5 fruit fly cellular contexts compared by ENCODE assay signal in the genomic region with DNA sequence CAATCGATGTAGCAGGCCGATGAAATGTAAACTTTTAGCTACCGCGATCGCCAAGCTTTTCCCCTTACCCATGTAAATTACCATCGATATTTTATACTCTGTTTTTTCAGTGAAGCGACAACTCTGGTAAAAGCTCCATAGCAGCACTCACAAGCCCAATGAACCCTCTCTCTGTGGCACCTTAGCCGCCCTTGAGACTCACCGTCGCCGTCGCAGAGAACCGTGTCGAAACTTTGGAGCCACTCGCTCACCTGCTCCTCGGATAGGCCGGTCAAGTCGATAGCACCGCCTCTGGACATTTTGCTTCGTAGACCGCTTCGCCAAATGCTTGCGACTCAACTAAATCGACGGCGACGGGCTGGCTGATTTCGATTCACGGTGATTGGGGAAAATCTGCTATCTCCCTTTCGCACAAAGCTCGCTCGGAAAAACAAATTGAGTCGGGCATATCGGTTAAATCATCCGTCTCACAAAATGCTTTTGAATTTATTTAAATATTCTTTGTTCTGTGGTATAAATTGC.
TF ChIP-seq lines count a peak whose summit lies in the region.

A gene (minus strand): TSS at position 343 of the 522 bp plus-strand sequence.

- TF ChIP-seq CTCF in whole organism, embryonic (GFP tag; optimal IDR thresholded peaks at IDR 0.05; lab: Kevin White, UChicago) = no peak

TF ChIP-seq in whole organism, adult, 20 proteins besides CTCF, POLR2A, EP300 and RAD21 (continues in another document):
- TF ChIP-seq CG14711 (tag; optimal IDR thresholded peaks at IDR 0.05; lab: Kevin White, UChicago) = peak; percentile 95
- TF ChIP-seq CG12768 (GFP tag; optimal IDR thresholded peaks at IDR 0.05; lab: Kevin White, UChicago) = peak; percentile 83
- TF ChIP-seq CG7045 (GFP tag; optimal IDR thresholded peaks at IDR 0.05; lab: Kevin White, UChicago) = peak; percentile 24
- peak; percentile 58 for TF ChIP-seq CG11617 (GFP tag; optimal IDR thresholded peaks at IDR 0.05; lab: Kevin White, UChicago)
- TF ChIP-seq Mnt (GFP tag; optimal IDR thresholded peaks at IDR 0.05; lab: Kevin White, UChicago) = peak; percentile 44
- TF ChIP-seq tj (GFP tag; optimal IDR thresholded peaks at IDR 0.05; lab: Kevin White, UChicago) = peak; percentile 52
- no peak for TF ChIP-seq kay (GFP tag; lab: Kevin White, UChicago; ENCODE audit: borderline replicate concordance)
- peak; percentile 69 for TF ChIP-seq bab1 (GFP tag; optimal IDR thresholded peaks at IDR 0.05; lab: Kevin White, UChicago)
- peak; percentile 31 for TF ChIP-seq Clk (GFP tag; optimal IDR thresholded peaks at IDR 0.05; lab: Kevin White, UChicago)
- peak; percentile 64 for TF ChIP-seq toe (GFP tag; optimal IDR thresholded peaks at IDR 0.05; lab: Kevin White, UChicago)
- no peak for TF ChIP-seq ovo (GFP tag; optimal IDR thresholded peaks at IDR 0.05; lab: Kevin White, UChicago)
- TF ChIP-seq pad (GFP tag; optimal IDR thresholded peaks at IDR 0.05; lab: Kevin White, UChicago) = peak; percentile 98
- TF ChIP-seq cnc (optimal IDR thresholded peaks at IDR 0.05; lab: Kevin White, UChicago) = peak in 1 of 2 experiments; percentile 75
- peak; percentile 67 for TF ChIP-seq Hr96 (GFP tag; optimal IDR thresholded peaks at IDR 0.05; lab: Kevin White, UChicago)
- TF ChIP-seq CG5204 (GFP tag; optimal IDR thresholded peaks at IDR 0.05; lab: Kevin White, UChicago) = no peak
- TF ChIP-seq Crg-1 (GFP tag; optimal IDR thresholded peaks at IDR 0.05; lab: Kevin White, UChicago) = no peak
- peak; percentile 78 for TF ChIP-seq cic (GFP tag; optimal IDR thresholded peaks at IDR 0.05; lab: Kevin White, UChicago)

TF ChIP-seq in whole organism, embryonic, 481 proteins besides CTCF, POLR2A, EP300 and RAD21 (continues in another document):
- TF ChIP-seq lbe (GFP tag; optimal IDR thresholded peaks at IDR 0.05; lab: Kevin White, UChicago) = no peak
- TF ChIP-seq zfh1 (GFP tag; IDR thresholded peaks at IDR 0.05; lab: Robert Waterston, UW) = no peak
- TF ChIP-seq CG9437 (GFP tag; optimal IDR thresholded peaks at IDR 0.05; lab: Kevin White, UChicago) = no peak
- no peak for TF ChIP-seq jumu (GFP tag; optimal IDR thresholded peaks at IDR 0.05; lab: Kevin White, UChicago)
- TF ChIP-seq CG17361 (GFP tag; IDR thresholded peaks at IDR 0.05; lab: Robert Waterston, UW) = no peak
- no peak for TF ChIP-seq ken (GFP tag; IDR thresholded peaks at IDR 0.05; lab: Robert Waterston, UW)
- TF ChIP-seq Hmr (GFP tag; optimal IDR thresholded peaks at IDR 0.05; lab: Kevin White, UChicago) = peak; percentile 46
- no peak for TF ChIP-seq dpn (GFP tag; optimal IDR thresholded peaks at IDR 0.05; lab: Kevin White, UChicago)
- TF ChIP-seq ems (GFP tag; optimal IDR thresholded peaks at IDR 0.05; lab: Kevin White, UChicago) = no peak
- TF ChIP-seq Xbp1 (GFP tag; optimal IDR thresholded peaks at IDR 0.05; lab: Kevin White, UChicago) = no peak
- no peak for TF ChIP-seq Doc2 (GFP tag; IDR thresholded peaks at IDR 0.05; lab: Robert Waterston, UW)
- 0 out of 3 replicates have a peak, but pooled peaks have one; percentile 27 for TF ChIP-seq otp (GFP tag; IDR thresholded peaks at IDR 0.05; lab: Robert Waterston, UW)
- TF ChIP-seq eyg (GFP tag; optimal IDR thresholded peaks at IDR 0.05; lab: Kevin White, UChicago) = no peak
- TF ChIP-seq eve (GFP tag; optimal IDR thresholded peaks at IDR 0.05; lab: Kevin White, UChicago) = no peak
- TF ChIP-seq pho (GFP tag; optimal IDR thresholded peaks at IDR 0.05; lab: Kevin White, UChicago) = peak; percentile 11
- TF ChIP-seq CG9609 (GFP tag; optimal IDR thresholded peaks at IDR 0.05; lab: Kevin White, UChicago) = no peak
- peak; percentile 7 for TF ChIP-seq BtbVII (GFP tag; optimal IDR thresholded peaks at IDR 0.05; lab: Kevin White, UChicago)
- TF ChIP-seq CG5245 (GFP tag; optimal IDR thresholded peaks at IDR 0.05; lab: Kevin White, UChicago) = no peak

TF ChIP-seq in whole organism, prepupa, 60 proteins besides CTCF, POLR2A, EP300 and RAD21 (continues in another document):
- TF ChIP-seq CG11762 (GFP tag; optimal IDR thresholded peaks at IDR 0.05; lab: Kevin White, UChicago; ENCODE audit: insufficient read depth) (no peak), Sox102F (GFP tag; optimal IDR thresholded peaks at IDR 0.05; lab: Kevin White, UChicago) (peak; percentile 48), CG15336 (GFP tag; IDR thresholded peaks at IDR 0.05; lab: Robert Waterston, UW) (no peak), Eip78C (GFP tag; lab: Kevin White, UChicago) (peak; percentile 63), Blimp-1 (GFP tag; optimal IDR thresholded peaks at IDR 0.05; lab: Kevin White, UChicago) (no peak), CG34406 (GFP tag; optimal IDR thresholded peaks at IDR 0.05; lab: Kevin White, UChicago) (peak; percentile 3), svp (GFP tag; lab: Kevin White, UChicago) (peak; percentile 95), acj6 (GFP tag; optimal IDR thresholded peaks at IDR 0.05; lab: Kevin White, UChicago) (no peak), OdsH (GFP tag; optimal IDR thresholded peaks at IDR 0.05; lab: Kevin White, UChicago) (no peak), CG6808 (GFP tag; optimal IDR thresholded peaks at IDR 0.05; lab: Kevin White, UChicago) (no peak), ss (GFP tag; optimal IDR thresholded peaks at IDR 0.05; lab: Kevin White, UChicago) (no peak), Hr39 (GFP tag; optimal IDR thresholded peaks at IDR 0.05; lab: Kevin White, UChicago) (no peak), CG7368 (GFP tag; optimal IDR thresholded peaks at IDR 0.05; lab: Kevin White, UChicago) (no peak), CG9139 (GFP tag; optimal IDR thresholded peaks at IDR 0.05; lab: Kevin White, UChicago) (no peak), Eip93F (GFP tag; optimal IDR thresholded peaks at IDR 0.05; lab: Kevin White, UChicago) (no peak), esn (GFP tag; optimal IDR thresholded peaks at IDR 0.05; lab: Kevin White, UChicago) (no peak), dsx (GFP tag; optimal IDR thresholded peaks at IDR 0.05; lab: Kevin White, UChicago; ENCODE audit: poor library complexity, severe bottlenecking) (no peak), CG3032 (tag; optimal IDR thresholded peaks at IDR 0.05; lab: Kevin White, UChicago) (no peak)

TF ChIP-seq in whole organism, pupa, 21 proteins besides CTCF, POLR2A, EP300 and RAD21:
- 0 out of 2 replicates have a peak, but pooled peaks have one; percentile 25 for TF ChIP-seq CG32121 (GFP tag; IDR thresholded peaks at IDR 0.05; lab: Robert Waterston, UW)
- TF ChIP-seq CG12605 (GFP tag; IDR thresholded peaks at IDR 0.05; lab: Robert Waterston, UW) = no peak
- peak; percentile 89 for TF ChIP-seq EcR (GFP tag; optimal IDR thresholded peaks at IDR 0.05; lab: Kevin White, UChicago)
- TF ChIP-seq CG4496 (GFP tag; IDR thresholded peaks at IDR 0.05; lab: Robert Waterston, UW) = peak; percentile 87
TF ChIP-seq in whole organism, pupa: peak in this region for 3.

TF ChIP-seq in whole organism, wandering third instar larva, 38 proteins besides CTCF, POLR2A, EP300 and RAD21:
- no peak for TF ChIP-seq CG32264 (GFP tag; optimal IDR thresholded peaks at IDR 0.05; lab: Kevin White, UChicago)
- no peak for TF ChIP-seq pan (optimal IDR thresholded peaks at IDR 0.05; lab: Kevin White, UChicago)
- no peak for TF ChIP-seq dmrt93B (GFP tag; optimal IDR thresholded peaks at IDR 0.05; lab: Kevin White, UChicago)
- no peak for TF ChIP-seq Abd-B (GFP tag; optimal IDR thresholded peaks at IDR 0.05; lab: Kevin White, UChicago)
- TF ChIP-seq Dif (GFP tag; optimal IDR thresholded peaks at IDR 0.05; lab: Kevin White, UChicago; ENCODE audit: partially characterized antibody) = peak; percentile 48
- TF ChIP-seq ey (GFP tag; optimal IDR thresholded peaks at IDR 0.05; lab: Kevin White, UChicago) = no peak
- no peak for TF ChIP-seq CrebA (GFP tag; optimal IDR thresholded peaks at IDR 0.05; lab: Kevin White, UChicago; ENCODE audit: borderline replicate concordance)
- no peak for TF ChIP-seq foxo (GFP tag; optimal IDR thresholded peaks at IDR 0.05; lab: Kevin White, UChicago)
- no peak for TF ChIP-seq Jra (GFP tag; optimal IDR thresholded peaks at IDR 0.05; lab: Kevin White, UChicago)
- peak; percentile 26 for TF ChIP-seq fru (GFP tag; optimal IDR thresholded peaks at IDR 0.05; lab: Kevin White, UChicago)
- TF ChIP-seq dl (GFP tag; optimal IDR thresholded peaks at IDR 0.05; lab: Kevin White, UChicago; ENCODE audit: insufficient read depth in 1 of 2, partially characterized antibody in 2 of 2) = no peak
- TF ChIP-seq OdsH (GFP tag; optimal IDR thresholded peaks at IDR 0.05; lab: Kevin White, UChicago) = peak; percentile 5
- no peak for TF ChIP-seq CG9705 (GFP tag; optimal IDR thresholded peaks at IDR 0.05; lab: Kevin White, UChicago)
- TF ChIP-seq Sp1 (GFP tag; optimal IDR thresholded peaks at IDR 0.05; lab: Kevin White, UChicago) = peak; percentile 47
- peak; percentile 10 for TF ChIP-seq br (GFP tag; optimal IDR thresholded peaks at IDR 0.05; lab: Kevin White, UChicago)
- TF ChIP-seq HLH106 (tag; optimal IDR thresholded peaks at IDR 0.05; lab: Kevin White, UChicago) = peak; percentile 38
- TF ChIP-seq rgr (GFP tag; optimal IDR thresholded peaks at IDR 0.05; lab: Kevin White, UChicago) = peak; percentile 16
- no peak for TF ChIP-seq tai (GFP tag; optimal IDR thresholded peaks at IDR 0.05; lab: Kevin White, UChicago)
- peak; percentile 51 for TF ChIP-seq h (GFP tag; optimal IDR thresholded peaks at IDR 0.05; lab: Kevin White, UChicago)
- no peak for TF ChIP-seq Vsx2 (GFP tag; optimal IDR thresholded peaks at IDR 0.05; lab: Kevin White, UChicago; ENCODE audit: partially characterized antibody)
- no peak for TF ChIP-seq Hnf4 (GFP tag; optimal IDR thresholded peaks at IDR 0.05; lab: Kevin White, UChicago)
- peak; percentile 43 for TF ChIP-seq woc (GFP tag; optimal IDR thresholded peaks at IDR 0.05; lab: Kevin White, UChicago)
- no peak for TF ChIP-seq Hr78 (GFP tag; optimal IDR thresholded peaks at IDR 0.05; lab: Kevin White, UChicago)
- TF ChIP-seq Rel (GFP tag; optimal IDR thresholded peaks at IDR 0.05; lab: Kevin White, UChicago) = no peak
- peak; percentile 33 for TF ChIP-seq Rel (tag; optimal IDR thresholded peaks at IDR 0.05; lab: Kevin White, UChicago)
- TF ChIP-seq Myc (optimal IDR thresholded peaks at IDR 0.05; lab: Kevin White, UChicago) = no peak
